Worm (Caenorhabditis elegans): ENCODE results near the gene F15H10.8.

ce11 chrV:10425098-10425497 is 22.4 kb upstream of the F15H10.8 start, which contains the start of gene col-12:
- TF ChIP-seq pha-4 (tag; optimal IDR thresholded peaks at IDR 0.05) (no peak), nhr-237 (tag; optimal IDR thresholded peaks at IDR 0.05) (no peak), unc-62 (GFP tag; optimal IDR thresholded peaks at IDR 0.05) (no peak), M03D4.4 (tag; optimal IDR thresholded peaks at IDR 0.05) (no peak), lin-13 (tag; optimal IDR thresholded peaks at IDR 0.05) (no peak), elt-3 (tag; optimal IDR thresholded peaks at IDR 0.05) (no peak), elt-1 (tag; optimal IDR thresholded peaks at IDR 0.05; ENCODE audit: borderline replicate concordance, insufficient read depth) (no peak), lsy-2 (tag; optimal IDR thresholded peaks at IDR 0.05) (no peak), nhr-12 (tag; optimal IDR thresholded peaks at IDR 0.05) (no peak), ham-2 (GFP tag; optimal IDR thresholded peaks at IDR 0.05) (no peak), unc-39 (tag; optimal IDR thresholded peaks at IDR 0.05) (no peak), ztf-11 (tag; optimal IDR thresholded peaks at IDR 0.05) (no peak), sptf-1 (tag; optimal IDR thresholded peaks at IDR 0.05) (no peak)
